Worm (Caenorhabditis elegans): ENCODE measurements around the gene sws-1.

DNA sequence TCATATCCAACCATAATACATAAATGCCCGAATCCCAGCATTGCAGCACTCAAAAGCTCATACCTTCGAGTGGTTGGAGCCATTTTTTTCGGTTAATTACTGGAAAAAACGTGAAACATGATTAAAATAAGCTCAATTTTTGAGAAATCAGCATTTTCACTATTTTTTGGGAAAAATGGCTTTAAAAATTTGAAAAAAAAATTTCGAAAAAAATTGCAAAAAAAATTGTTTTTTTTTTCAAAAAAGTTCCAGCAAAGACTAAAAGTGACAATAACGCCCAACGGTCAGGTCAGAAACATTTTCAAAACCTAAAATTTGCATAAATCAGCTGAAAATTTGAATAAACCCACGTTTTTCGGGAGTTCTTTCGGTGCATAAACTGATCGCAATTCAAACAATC, 43.4 kb upstream of the sws-1 start, which contains the start of gene Y39B6A.29:
- TF ChIP-seq sma-9 (GFP tag; optimal IDR thresholded peaks at IDR 0.05) (no peak), sma-9 (tag; optimal IDR thresholded peaks at IDR 0.05) (no peak), lsy-2 (tag; optimal IDR thresholded peaks at IDR 0.05) (no peak), ceh-82 (tag; optimal IDR thresholded peaks at IDR 0.05) (no peak), snpc-4 (tag; optimal IDR thresholded peaks at IDR 0.05) (no peak)
